Worm (Caenorhabditis elegans): ENCODE results near the gene Y7A5A.5.

DNA sequence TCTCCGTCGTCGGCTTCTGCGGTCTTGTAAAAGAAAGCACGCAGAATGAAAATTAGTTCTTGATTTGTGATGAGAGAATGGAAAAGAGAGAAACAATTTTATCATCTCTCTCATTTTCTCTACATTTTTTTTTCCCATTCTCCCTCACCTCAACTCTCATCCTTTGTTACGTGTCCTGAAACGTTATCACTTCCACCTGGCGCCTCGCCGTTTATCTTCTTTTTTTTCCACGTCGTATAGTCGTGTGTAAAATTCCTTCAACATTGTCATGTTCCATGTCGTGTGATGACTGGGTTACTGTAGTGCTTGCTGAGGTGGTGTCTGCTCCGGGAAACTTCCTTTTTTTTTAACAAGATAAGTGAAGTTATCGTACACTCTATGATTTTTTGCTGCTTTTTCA is 7.1 kb downstream of the Y7A5A.5 start:
- TF ChIP-seq ama-1 (optimal IDR thresholded peaks at IDR 0.05), result no peak
- no peak for TF ChIP-seq ceh-82 (tag; optimal IDR thresholded peaks at IDR 0.05)
- no peak for TF ChIP-seq R02D3.7 (tag; optimal IDR thresholded peaks at IDR 0.05)
- TF ChIP-seq crh-2 (tag; optimal IDR thresholded peaks at IDR 0.05), result peak; percentile 95

All from whole organism, L2 larva.